Worm (Caenorhabditis elegans) whole organism, late embryonic: Measurements from ENCODE around the gene ZK829.3.

ENCODE experiments used
- ceh-6 ChIP-seq: fragments of 200-800 bp; sonication (Bioruptor generic); optimal IDR thresholded peaks from 2 replicates; lab custom pipeline; 2018; ENCODE audit warnings: mild to moderate bottlenecking, missing genetic modification characterization, missing compliant biosample characterization
- hlh-6 ChIP-seq: sonication (generic microtip); optimal IDR thresholded peaks from 2 replicates; lab custom pipeline; 2016; ENCODE audit warnings: missing genotype, missing genetic modification characterization, missing compliant biosample characterization
- nfya-1 ChIP-seq: sonication (generic microtip); optimal IDR thresholded peaks from 2 replicates; lab custom pipeline; 2017; ENCODE audit warnings: missing genetic modification characterization, mild to moderate bottlenecking, missing compliant biosample characterization, antibody characterized with exemption, moderate library complexity
- syd-9 ChIP-seq: sonication (generic microtip); optimal IDR thresholded peaks from 2 replicates; lab custom pipeline; 2016; ENCODE audit warnings: mild to moderate bottlenecking, missing genetic modification characterization, moderate library complexity, missing compliant biosample characterization
- tbx-2 ChIP-seq: sonication (generic microtip); optimal IDR thresholded peaks from 2 replicates; lab custom pipeline; 2016; ENCODE audit warnings: missing genetic modification characterization, missing compliant biosample characterization

DNA sequence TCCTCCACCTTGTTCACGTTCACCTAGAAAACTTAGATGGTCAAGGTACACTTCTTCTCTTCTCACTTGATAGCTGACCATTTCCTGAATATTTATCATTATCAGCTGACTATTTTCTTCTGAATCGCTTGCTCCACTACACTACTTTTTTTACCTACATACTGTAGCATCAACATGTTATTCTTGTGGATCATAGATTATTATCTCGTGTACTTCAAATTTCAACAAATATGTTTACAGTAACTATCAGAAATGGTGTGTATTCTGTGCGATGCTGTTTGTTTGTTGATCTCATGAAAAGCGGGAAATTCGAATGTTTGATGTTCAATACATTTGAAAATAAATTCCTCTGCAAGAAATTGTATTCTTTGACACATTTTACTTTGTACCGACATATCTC lies 28.6 kb downstream of the ZK829.3 start, which contains the start of gene ZK822.10:
- TF ChIP-seq tbx-2 (tag; lab: Kevin White, UChicago), result no peak
- TF ChIP-seq ceh-6 (GFP tag; lab: Kevin White, UChicago), result no peak
- no peak for TF ChIP-seq nfya-1 (tag; lab: Kevin White, UChicago)
- TF ChIP-seq hlh-6 (tag; lab: Kevin White, UChicago), result no peak
- no peak for TF ChIP-seq syd-9 (tag; lab: Kevin White, UChicago)
